Worm (Caenorhabditis elegans): ENCODE results near the gene nhr-54.

nhr-54 gene

DNA sequence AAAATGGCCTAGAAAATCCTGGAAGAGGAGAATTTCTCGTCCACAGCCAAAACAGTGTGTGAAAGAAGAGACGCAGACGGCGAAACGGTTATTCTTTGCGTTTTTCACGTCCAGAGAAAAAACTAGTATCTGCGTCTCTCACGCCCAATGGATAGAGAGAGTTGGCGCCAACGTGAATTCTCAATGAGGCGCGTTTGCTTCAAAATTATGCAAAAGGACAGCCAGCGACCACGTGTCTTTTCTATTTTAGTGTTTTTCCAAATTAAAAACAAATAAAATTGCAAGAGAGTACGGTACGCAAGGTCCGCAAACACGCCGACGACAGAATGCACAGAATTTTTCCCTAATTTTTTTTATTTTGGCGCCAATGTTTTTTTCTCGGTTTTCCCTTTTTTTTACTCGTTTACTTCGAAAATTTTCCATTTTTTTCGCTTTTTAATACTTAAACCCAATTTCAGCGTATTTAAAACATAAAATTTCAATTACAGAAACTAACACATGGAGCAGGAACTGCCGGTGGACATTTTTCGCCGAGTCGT, 32.2 kb upstream of the nhr-54 start, which contains the start of gene Y32B12B.2 (continued):
- TF ChIP-seq snpc-1.3 (tag; optimal IDR thresholded peaks at IDR 0.05; ENCODE audit: insufficient read depth) (no peak), let-607 (tag; optimal IDR thresholded peaks at IDR 0.05) (peak in 1 of 2 experiments; percentile 52), attf-5 (GFP tag; optimal IDR thresholded peaks at IDR 0.05) (peak; percentile 50), tbp1 (GFP tag; optimal IDR thresholded peaks at IDR 0.05) (peak; percentile 40), Y53F4B.3 (GFP tag; IDR thresholded peaks at IDR 0.05) (no peak), dpl-1 (GFP tag; optimal IDR thresholded peaks at IDR 0.05) (peak; percentile 76), tbx-9 (tag; optimal IDR thresholded peaks at IDR 0.05; ENCODE audit: borderline replicate concordance) (no peak), cebp-1 (GFP tag; IDR thresholded peaks at IDR 0.05) (0 out of 2 replicates have a peak, but pooled peaks have one; percentile 32), cebp-1 (tag; optimal IDR thresholded peaks at IDR 0.05) (no peak), hrde-1 (tag; optimal IDR thresholded peaks at IDR 0.05; ENCODE audit: borderline replicate concordance) (peak; percentile 13), ZK185.1 (tag; optimal IDR thresholded peaks at IDR 0.05; ENCODE audit: poor library complexity, severe bottlenecking) (no peak), somi-1 (GFP tag; optimal IDR thresholded peaks at IDR 0.05) (peak; percentile 22), lin-54 (GFP tag; optimal IDR thresholded peaks at IDR 0.05) (peak; percentile 57), Y53G8AR.9 (GFP tag; conservative IDR thresholded peaks at IDR 0.05) (0 out of 2 replicates have a peak, but pooled peaks have one; percentile 25), Y79H2A.3 (GFP tag; conservative IDR thresholded peaks at IDR 0.05) (peak; percentile 64; the same call in 1 of the 2 replicates), bed-1 (GFP tag; IDR thresholded peaks at IDR 0.05) (peak; percentile 48; the same call in 1 of the 2 replicates), egl-44 (GFP tag; IDR thresholded peaks at IDR 0.05) (no peak), attf-6 (GFP tag; IDR thresholded peaks at IDR 0.05) (peak; percentile 56), ceh-91 (GFP tag; IDR thresholded peaks at IDR 0.05) (peak; percentile 53), pbrm-1 (GFP tag; IDR thresholded peaks at IDR 0.05) (peak; percentile 68; the same call in 1 of the 2 replicates)

DNA sequence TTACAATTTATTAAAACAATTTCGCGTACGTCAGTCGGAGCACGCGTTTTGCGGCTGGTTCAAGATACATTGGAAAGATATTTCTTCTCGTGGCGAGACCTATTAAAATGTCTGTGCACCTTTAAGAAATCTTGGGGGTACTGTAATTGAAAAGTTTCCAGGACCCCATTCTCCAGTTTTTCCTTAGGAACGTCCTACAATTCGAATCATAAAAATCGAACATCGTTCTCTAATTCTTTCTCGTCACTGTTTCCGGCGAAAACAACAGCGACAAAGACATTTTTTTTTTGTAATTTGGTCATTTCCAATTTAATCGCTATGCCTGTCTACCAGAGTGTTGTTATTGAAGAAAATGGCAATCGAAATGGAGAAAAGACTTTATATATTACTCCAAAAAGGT, 31.0 kb upstream of the nhr-54 start, which contains the start of gene Y32B12B.1:
Y32B12B.1 (plus strand) TSS at position 301 of the 400 bp plus-strand sequence.
- no peak for TF ChIP-seq D2030.7 (GFP tag; IDR thresholded peaks at IDR 0.05)
- TF ChIP-seq ceh-27 (GFP tag; optimal IDR thresholded peaks at IDR 0.05) = no peak
- TF ChIP-seq hlh-12 (tag; optimal IDR thresholded peaks at IDR 0.05) = no peak
- no peak for TF ChIP-seq ztf-18 (tag; optimal IDR thresholded peaks at IDR 0.05)
- TF ChIP-seq chd-7 (tag; optimal IDR thresholded peaks at IDR 0.05) = no peak
- TF ChIP-seq unc-130 (GFP tag; optimal IDR thresholded peaks at IDR 0.05) = no peak
- TF ChIP-seq C06A6.2 (GFP tag; conservative IDR thresholded peaks at IDR 0.05) = no peak
- no peak for TF ChIP-seq madf-6 (GFP tag; IDR thresholded peaks at IDR 0.05)
- no peak for TF ChIP-seq nhr-179 (tag; optimal IDR thresholded peaks at IDR 0.05)
- TF ChIP-seq tbp1 (GFP tag; optimal IDR thresholded peaks at IDR 0.05) = no peak
- TF ChIP-seq rpc-1 (optimal IDR thresholded peaks at IDR 0.05) = no peak
- no peak for TF ChIP-seq rpc-1 (tag; optimal IDR thresholded peaks at IDR 0.05)
- TF ChIP-seq ztf-25 (GFP tag; IDR thresholded peaks at IDR 0.05) = no peak
- TF ChIP-seq K11D2.4 (GFP tag; IDR thresholded peaks at IDR 0.05) = no peak
- no peak for TF ChIP-seq die-1 (tag; optimal IDR thresholded peaks at IDR 0.05)
- TF ChIP-seq madf-3 (GFP tag; IDR thresholded peaks at IDR 0.05) = no peak
- no peak for TF ChIP-seq aptf-2 (GFP tag; conservative IDR thresholded peaks at IDR 0.05)

DNA sequence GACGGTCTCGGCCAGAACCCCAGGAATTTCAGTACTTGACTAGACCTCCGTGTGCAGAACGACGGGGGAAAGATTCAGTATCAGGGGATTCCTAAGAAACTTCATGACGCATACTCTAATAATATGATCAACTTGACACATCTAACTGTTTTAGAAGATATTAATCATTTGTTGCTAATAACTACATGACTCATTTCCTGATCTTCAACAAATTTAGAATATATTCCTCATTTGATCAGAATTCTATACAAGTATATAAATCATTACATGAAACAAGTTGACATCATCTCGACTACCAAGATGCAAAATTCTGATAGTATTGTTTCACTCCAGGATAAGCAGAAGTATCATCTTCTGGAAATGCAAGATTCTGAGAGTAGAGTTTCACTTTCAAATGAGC, 29.4 kb upstream of the nhr-54 start, which contains the start of gene Y32B12B.8:
Y32B12B.8 (plus strand) TSS at position 301 of the 400 bp plus-strand sequence.
- TF ChIP-seq F57C9.4 (tag; optimal IDR thresholded peaks at IDR 0.05) = no peak
- TF ChIP-seq egl-44 (GFP tag; IDR thresholded peaks at IDR 0.05) = no peak
- no peak for TF ChIP-seq akir-1 (GFP tag; optimal IDR thresholded peaks at IDR 0.05)
- no peak for TF ChIP-seq Y95B8A.8 (GFP tag; IDR thresholded peaks at IDR 0.05)
- no peak for TF ChIP-seq bed-2 (GFP tag; IDR thresholded peaks at IDR 0.05)
- no peak for TF ChIP-seq ccch-3 (GFP tag; optimal IDR thresholded peaks at IDR 0.05)
- TF ChIP-seq F52B5.7 (tag; optimal IDR thresholded peaks at IDR 0.05) = no peak
- TF ChIP-seq attf-6 (GFP tag; IDR thresholded peaks at IDR 0.05) = no peak
- no peak for TF ChIP-seq snpc-3.4 (tag; optimal IDR thresholded peaks at IDR 0.05)
- no peak for TF ChIP-seq ztf-3 (GFP tag; optimal IDR thresholded peaks at IDR 0.05)
- TF ChIP-seq B0336.3 (GFP tag; IDR thresholded peaks at IDR 0.05) = no peak
- no peak for TF ChIP-seq T26A5.8 (tag; optimal IDR thresholded peaks at IDR 0.05)
- no peak for TF ChIP-seq unc-62 (GFP tag; optimal IDR thresholded peaks at IDR 0.05)
- TF ChIP-seq ztf-25 (GFP tag; IDR thresholded peaks at IDR 0.05) = no peak
